Worm (Caenorhabditis elegans) whole organism, L4 larva: Measurements from ENCODE around the gene K07H8.11.

Source experiments
- T20F7.1 ChIP-seq: fragments of 200-800 bp; sonication (Bioruptor generic); optimal IDR thresholded peaks from 2 replicates; lab custom pipeline; 2018; ENCODE audit warnings: mild to moderate bottlenecking, missing genetic modification characterization, missing compliant biosample characterization
- Y105C5A.15 ChIP-seq: fragments of 200-800 bp; sonication (Bioruptor generic); IDR thresholded peaks from 2 replicates; pipeline ENCODE4 v1.3.6; 2022; ENCODE audit warnings: missing genetic modification characterization, missing compliant biosample characterization
- Y75B8A.6 ChIP-seq: fragments of 200-800 bp; sonication (Bioruptor generic); IDR thresholded peaks from 2 replicates; pipeline ENCODE4 v1.3.6; 2022; ENCODE audit warnings: missing genetic modification reagents, missing genetic modification characterization, missing compliant biosample characterization
- ZK546.5 ChIP-seq, 2 experiments: sonication (generic microtip); optimal IDR thresholded peaks; 2 replicates each; lab custom pipeline; 2017; ENCODE audit warnings: missing biosample characterization in 2 of 2, missing genetic modification characterization in 2 of 2
- aha-1 ChIP-seq: fragments of 150-350 bp; peaks from one replicate; lab custom pipeline; 2014; ENCODE audit warnings: missing biosample characterization, missing genetic modification characterization
- aly-2 ChIP-seq: sonication (generic microtip); optimal IDR thresholded peaks from 2 replicates; lab custom pipeline; 2018; ENCODE audit warnings: missing biosample characterization, missing genetic modification characterization
- ama-1 ChIP-seq: fragments of 150-350 bp; optimal IDR thresholded peaks from 2 replicates; lab custom pipeline; 2014; ENCODE audit warnings: inconsistent platforms, mixed read lengths
- ceh-28 ChIP-seq: fragments of 150-350 bp; optimal IDR thresholded peaks from 2 replicates; lab custom pipeline; 2014; ENCODE audit warnings: missing biosample characterization, missing genetic modification reagents, missing genetic modification characterization
- ceh-82 ChIP-seq: sonication (generic microtip); optimal IDR thresholded peaks from 2 replicates; lab custom pipeline; 2017; ENCODE audit warnings: missing biosample characterization, missing genetic modification characterization
- ces-1 ChIP-seq: fragments of 150-350 bp; sonication (generic microtip); optimal IDR thresholded peaks from 4 replicates; lab custom pipeline; 2014; ENCODE audit warnings: missing biosample characterization, missing genetic modification reagents, missing genetic modification characterization
- ctbp-1 ChIP-seq: fragments of 200-800 bp; sonication (Bioruptor generic); IDR thresholded peaks from 2 replicates; pipeline ENCODE4 v1.3.6; 2022; ENCODE audit warnings: missing genetic modification reagents, missing genetic modification characterization, missing compliant biosample characterization
- daf-16 ChIP-seq, 3 experiments: sonication (generic microtip); optimal IDR thresholded peaks; 2 replicates each; lab custom pipeline; 2016 to 2017; ENCODE audit warnings: missing genetic modification characterization in 3 of 3, missing genetic modification reagents in 3 of 3, mild to moderate bottlenecking in 2 of 3, missing compliant biosample characterization in 2 of 3, missing biosample characterization in 1 of 3, moderate library complexity in 1 of 3
- daf-8 ChIP-seq: fragments of 200-800 bp; sonication (Bioruptor generic); IDR thresholded peaks from 2 replicates; pipeline ENCODE4 v1.3.6; 2022; ENCODE audit warnings: missing genetic modification characterization, missing compliant biosample characterization
- dmd-6 ChIP-seq: fragments of 200-800 bp; sonication (Bioruptor generic); IDR thresholded peaks from 2 replicates; pipeline ENCODE4 v1.3.6; 2022; ENCODE audit warnings: missing genetic modification reagents, missing genetic modification characterization, missing compliant biosample characterization
- dmd-8 ChIP-seq: fragments of 200-800 bp; sonication (Bioruptor generic); IDR thresholded peaks from 2 replicates; pipeline ENCODE4 v1.3.6; 2022; ENCODE audit warnings: missing genetic modification characterization, missing compliant biosample characterization
- dve-1 ChIP-seq: sonication (generic microtip); optimal IDR thresholded peaks from 2 replicates; lab custom pipeline; 2017; ENCODE audit warnings: antibody characterized with exemption, mild to moderate bottlenecking, missing genetic modification characterization, missing compliant biosample characterization; ENCODE audit not compliant: insufficient read depth
- egl-43 ChIP-seq: fragments of 200-800 bp; sonication (Bioruptor generic); IDR thresholded peaks from 2 replicates; pipeline ENCODE4 v1.3.6; 2022; ENCODE audit warnings: missing genetic modification reagents, missing genetic modification characterization, missing compliant biosample characterization
- hif-1 ChIP-seq, 2 experiments: sonication (generic microtip); optimal IDR thresholded peaks; 2 replicates each; lab custom pipeline; 2016 to 2017; ENCODE audit warnings: missing compliant biosample characterization in 2 of 2, missing genetic modification characterization in 2 of 2, missing genetic modification reagents in 2 of 2, missing genotype in 2 of 2, mild to moderate bottlenecking in 1 of 2
- hlh-11 ChIP-seq: fragments of 200-800 bp; sonication (Bioruptor generic); optimal IDR thresholded peaks from 2 replicates; lab custom pipeline; 2018; ENCODE audit warnings: mild to moderate bottlenecking, missing genetic modification characterization, missing compliant biosample characterization
- jun-1 ChIP-seq: fragments of 150-350 bp; optimal IDR thresholded peaks from 2 replicates; lab custom pipeline; 2014; ENCODE audit warnings: missing biosample characterization, missing genetic modification reagents, missing genetic modification characterization
- lim-7 ChIP-seq: fragments of 200-800 bp; sonication (Bioruptor generic); IDR thresholded peaks from 2 replicates; pipeline ENCODE4 v1.3.6; 2022; ENCODE audit warnings: missing genetic modification characterization, missing compliant biosample characterization
- lin-1 ChIP-seq: fragments of 200-800 bp; sonication (Bioruptor generic); IDR thresholded peaks from 2 replicates; pipeline ENCODE4 v1.3.6; 2022; ENCODE audit warnings: missing genetic modification reagents, missing genetic modification characterization, missing compliant biosample characterization
- lin-38 ChIP-seq: fragments of 200-800 bp; sonication (Bioruptor generic); IDR thresholded peaks from 2 replicates; pipeline ENCODE4 v1.3.6; 2022; ENCODE audit warnings: missing genetic modification reagents, missing genetic modification characterization, missing compliant biosample characterization
- mdt-29 ChIP-seq: fragments of 200-800 bp; sonication (Bioruptor generic); IDR thresholded peaks from 2 replicates; pipeline ENCODE4 v1.3.6; 2022; ENCODE audit warnings: missing genetic modification reagents, missing genetic modification characterization, missing compliant biosample characterization
- mep-1 ChIP-seq: fragments of 150-350 bp; sonication (generic microtip); optimal IDR thresholded peaks from 3 replicates; lab custom pipeline; 2014; ENCODE audit warnings: missing biosample characterization, missing genetic modification characterization
- mxl-2 ChIP-seq: fragments of 200-800 bp; sonication (Bioruptor generic); conservative IDR thresholded peaks from 2 replicates; pipeline ENCODE4 v1.3.6; 2022; ENCODE audit warnings: missing genetic modification reagents, missing genetic modification characterization, missing compliant biosample characterization
- mxl-3 ChIP-seq: fragments of 200-800 bp; sonication (Bioruptor generic); optimal IDR thresholded peaks from 2 replicates; lab custom pipeline; 2018; ENCODE audit warnings: mild to moderate bottlenecking, missing genetic modification characterization, missing compliant biosample characterization
- nhr-10 ChIP-seq: fragments of 150-350 bp; optimal IDR thresholded peaks from 2 replicates; lab custom pipeline; 2014; ENCODE audit warnings: missing biosample characterization, missing genetic modification characterization
- nhr-111 ChIP-seq: fragments of 200-800 bp; sonication (Bioruptor generic); optimal IDR thresholded peaks from 2 replicates; lab custom pipeline; 2018; ENCODE audit warnings: mild to moderate bottlenecking, missing genetic modification characterization, missing compliant biosample characterization
- nhr-28 ChIP-seq: fragments of 150-350 bp; optimal IDR thresholded peaks from 2 replicates; lab custom pipeline; 2014; ENCODE audit warnings: missing biosample characterization, missing genetic modification characterization
- nhr-41 ChIP-seq: fragments of 200-800 bp; sonication (Bioruptor generic); IDR thresholded peaks from 2 replicates; pipeline ENCODE4 v1.3.6; 2022; ENCODE audit warnings: missing genetic modification reagents, missing genetic modification characterization, missing compliant biosample characterization
- nhr-48 ChIP-seq: sonication (generic microtip); optimal IDR thresholded peaks from 2 replicates; lab custom pipeline; 2016; ENCODE audit warnings: mild to moderate bottlenecking, missing genetic modification characterization, missing compliant biosample characterization
- pha-4 ChIP-seq, 2 experiments: fragments of 150-350 bp in 1 of 2; fragments of 200-800 bp in 1 of 2; sonication (Bioruptor generic) in 1 of 2; IDR thresholded peaks in 1 of 2; optimal IDR thresholded peaks in 1 of 2; 2 replicates each; pipeline versions ENCODE4 v1.3.6 to Lab custom; 2014 to 2022; ENCODE audit warnings: missing genetic modification characterization in 2 of 2, missing genetic modification reagents in 2 of 2, missing biosample characterization in 1 of 2, missing compliant biosample characterization in 1 of 2
- php-3 ChIP-seq: fragments of 200-800 bp; sonication (Bioruptor generic); IDR thresholded peaks from 2 replicates; pipeline ENCODE4 v1.3.6; 2022; ENCODE audit warnings: missing genetic modification reagents, missing genetic modification characterization, missing compliant biosample characterization
- set-16 ChIP-seq: fragments of 200-800 bp; sonication (Bioruptor generic); IDR thresholded peaks from 2 replicates; pipeline ENCODE4 v1.3.6; 2022; ENCODE audit warnings: missing genetic modification reagents, missing genetic modification characterization, missing compliant biosample characterization
- tra-1 ChIP-seq: fragments of 200-800 bp; sonication (Bioruptor generic); IDR thresholded peaks from 2 replicates; pipeline ENCODE4 v1.3.6; 2022; ENCODE audit warnings: missing genetic modification reagents, missing genetic modification characterization, missing compliant biosample characterization
- unc-130 ChIP-seq: sonication (generic microtip); optimal IDR thresholded peaks from 2 replicates; lab custom pipeline; 2016; ENCODE audit warnings: missing genetic modification reagents, missing genetic modification characterization, missing compliant biosample characterization
- unc-39 ChIP-seq: sonication (generic microtip); optimal IDR thresholded peaks from 2 replicates; lab custom pipeline; 2017; ENCODE audit warnings: missing biosample characterization, missing genetic modification characterization
- zfp-2 ChIP-seq: sonication (generic microtip); optimal IDR thresholded peaks from 2 replicates; lab custom pipeline; 2016; ENCODE audit warnings: mild to moderate bottlenecking, missing genetic modification characterization, missing compliant biosample characterization
- zfp-3 ChIP-seq: fragments of 200-800 bp; sonication (Bioruptor generic); conservative IDR thresholded peaks from 2 replicates; pipeline ENCODE4 v1.3.6; 2022; ENCODE audit warnings: missing genetic modification reagents, missing genetic modification characterization, missing compliant biosample characterization
- ztf-11 ChIP-seq: fragments of 150-350 bp; optimal IDR thresholded peaks from 2 replicates; lab custom pipeline; 2014; ENCODE audit warnings: missing biosample characterization, missing genetic modification characterization

K07H8.11 gene

ce11 chrIV:8266024-8266949, 8.8 kb downstream of the K07H8.11 start (continued):
- TF ChIP-seq lim-7 (no peak; the same call in 1 of the 2 replicates), Y105C5A.15 (GFP tag; lab: Robert Waterston, UW) (no peak), nhr-10 (tag; lab: Kevin White, UChicago) (no peak)

- TF ChIP-seq lin-38 (GFP tag; lab: Robert Waterston, UW) (peak; percentile 3; the same call in 1 of the 2 replicates), jun-1 (tag; lab: Kevin White, UChicago) (no peak), aly-2 (tag; lab: Kevin White, UChicago) (no peak), nhr-28 (tag; lab: Kevin White, UChicago) (no peak), aha-1 (tag; lab: Kevin White, UChicago) (peak; percentile 45), nhr-48 (tag; lab: Kevin White, UChicago) (no peak), mdt-29 (GFP tag; lab: Robert Waterston, UW) (0 out of 2 replicates have a peak, but pooled peaks have one; percentile 19)
Observed at ce11 chrIV:8262671-8263070, 12.5 kb downstream of the K07H8.11 start.

DNA sequence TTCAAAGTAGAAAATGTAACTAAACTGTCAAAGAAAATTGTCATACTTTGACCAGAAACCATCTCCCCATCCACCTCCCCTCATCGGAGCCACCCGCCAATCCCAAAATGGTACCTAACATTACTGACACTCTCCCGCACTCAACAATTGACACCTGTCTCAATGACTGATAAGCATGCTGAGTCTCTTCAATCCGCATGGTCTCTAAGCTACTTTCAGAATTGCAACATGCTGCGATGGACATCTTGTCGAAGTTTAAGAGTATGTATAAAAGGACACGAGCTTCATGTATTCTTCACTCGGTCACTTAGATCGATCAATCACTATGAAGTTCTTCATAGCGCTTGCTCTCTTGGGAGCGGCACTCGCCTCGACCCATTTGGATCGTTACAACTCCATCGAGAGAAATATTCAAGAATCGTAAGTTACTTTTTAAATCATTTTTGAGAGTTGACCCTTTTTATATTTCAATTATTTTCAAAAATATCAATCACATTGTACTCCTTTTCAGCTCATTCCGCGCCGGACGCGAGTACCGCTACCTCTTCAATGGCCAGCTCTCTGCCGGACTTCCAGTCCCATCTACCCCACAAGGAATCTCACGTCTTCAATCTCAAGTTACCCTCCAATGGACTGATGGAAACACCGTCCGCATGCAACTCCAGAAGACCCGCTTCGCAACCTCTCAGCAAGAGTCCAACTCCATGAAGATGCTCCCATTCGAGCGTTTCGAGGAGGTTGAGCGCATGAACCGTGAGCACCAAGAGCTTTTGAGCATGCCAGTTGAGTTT, 14.1 kb downstream of the K07H8.11 start, which contains the start of gene vit-6:
vit-6 (plus strand) TSS at position 310 of the 791 bp plus-strand sequence.
- TF ChIP-seq dmd-6 (GFP tag; lab: Robert Waterston, UW) (peak; percentile 95), ceh-28 (tag; lab: Kevin White, UChicago) (no peak), zfp-3 (GFP tag; lab: Robert Waterston, UW) (peak; percentile 73), ces-1 (GFP tag; lab: Kevin White, UChicago) (no peak), mxl-2 (GFP tag; lab: Robert Waterston, UW) (0 out of 2 replicates have a peak, but pooled peaks have one; percentile 17), mdt-29 (GFP tag; lab: Robert Waterston, UW) (peak; percentile 34; the same call in 1 of the 2 replicates), nhr-111 (GFP tag; lab: Kevin White, UChicago) (no peak), dve-1 (tag; lab: Kevin White, UChicago) (peak; percentile 15), zfp-2 (no peak), ctbp-1 (GFP tag; lab: Robert Waterston, UW) (0 out of 2 replicates have a peak, but pooled peaks have one; percentile 14), ztf-11 (tag; lab: Kevin White, UChicago) (no peak), ceh-82 (tag; lab: Kevin White, UChicago) (no peak), unc-39 (tag; lab: Kevin White, UChicago) (no peak), dmd-8 (GFP tag; lab: Robert Waterston, UW) (0 out of 2 replicates have a peak, but pooled peaks have one; percentile 10), unc-130 (no peak), mep-1 (tag; lab: Kevin White, UChicago) (no peak), Y75B8A.6 (0 out of 2 replicates have a peak, but pooled peaks have one; percentile 66), lim-7 (no peak), hif-1 (tag; optimal IDR thresholded peaks at IDR 0.05; lab: Kevin White, UChicago) (no peak), set-16 (peak; percentile 69), tra-1 (GFP tag; lab: Robert Waterston, UW) (peak; percentile 62; the same call in 1 of the 2 replicates), T20F7.1 (no peak), egl-43 (GFP tag; lab: Robert Waterston, UW) (peak; percentile 59; the same call in 1 of the 2 replicates), daf-8 (GFP tag; lab: Robert Waterston, UW) (0 out of 2 replicates have a peak, but pooled peaks have one; percentile 70), ama-1 (lab: Kevin White, UChicago) (peak; percentile 36), lin-1 (GFP tag; lab: Robert Waterston, UW) (no peak), pha-4 (GFP tag; IDR thresholded peaks at IDR 0.05; lab: Robert Waterston, UW) (0 out of 2 replicates have a peak, but pooled peaks have one; percentile 41), pha-4 (tag; optimal IDR thresholded peaks at IDR 0.05; lab: Kevin White, UChicago) (no peak), php-3 (GFP tag; lab: Robert Waterston, UW) (no peak), nhr-28 (tag; lab: Kevin White, UChicago) (no peak), mxl-3 (no peak), ZK546.5 (tag; optimal IDR thresholded peaks at IDR 0.05; lab: Kevin White, UChicago) (no peak), nhr-41 (GFP tag; lab: Robert Waterston, UW) (no peak), daf-16 (GFP tag; optimal IDR thresholded peaks at IDR 0.05; lab: Kevin White, UChicago) (peak in 1 of 2 experiments; percentile 11), daf-16 (tag; optimal IDR thresholded peaks at IDR 0.05; lab: Kevin White, UChicago) (no peak), hlh-11 (tag; lab: Kevin White, UChicago) (peak; percentile 44), lin-38 (GFP tag; lab: Robert Waterston, UW) (peak; percentile 47), nhr-48 (tag; lab: Kevin White, UChicago) (peak; percentile 69)
